Comparison of ENCODE assay signal across 1 fruit fly cellular context in genomic region chr3R:4174470-4174869, dm6.
TF ChIP-seq lines count a peak whose summit lies in the region.

CG12581 (plus strand) TSS chr3R:4174632.

TF ChIP-seq in whole organism, embryonic, 481 proteins besides CTCF, POLR2A, EP300 and RAD21 (continued from another document):
- no peak for TF ChIP-seq CG43689 (GFP tag; IDR thresholded peaks at IDR 0.05; lab: Robert Waterston, UW)
- TF ChIP-seq croc (GFP tag; conservative IDR thresholded peaks at IDR 0.05; lab: Robert Waterston, UW), result no peak
- no peak for TF ChIP-seq CG15011 (GFP tag; optimal IDR thresholded peaks at IDR 0.05; lab: Kevin White, UChicago)
- TF ChIP-seq sima (GFP tag; optimal IDR thresholded peaks at IDR 0.05; lab: Kevin White, UChicago), result no peak
- TF ChIP-seq CG12236 (GFP tag; optimal IDR thresholded peaks at IDR 0.05; lab: Kevin White, UChicago), result no peak
- no peak for TF ChIP-seq CG34376 (GFP tag; optimal IDR thresholded peaks at IDR 0.05; lab: Kevin White, UChicago)
- peak; percentile 40 for TF ChIP-seq CG11723 (GFP tag; optimal IDR thresholded peaks at IDR 0.05; lab: Kevin White, UChicago)
- TF ChIP-seq CG6654 (GFP tag; optimal IDR thresholded peaks at IDR 0.05; lab: Kevin White, UChicago), result no peak
- no peak for TF ChIP-seq CG3838 (GFP tag; optimal IDR thresholded peaks at IDR 0.05; lab: Kevin White, UChicago)
- no peak for TF ChIP-seq CG15696 (tag; optimal IDR thresholded peaks at IDR 0.05; lab: Kevin White, UChicago)
- TF ChIP-seq sens (GFP tag; lab: Kevin White, UChicago), result peak; percentile 7
- TF ChIP-seq yki (optimal IDR thresholded peaks at IDR 0.05; lab: Kevin White, UChicago), result peak; percentile 15
- TF ChIP-seq CG8290 (GFP tag; optimal IDR thresholded peaks at IDR 0.05; lab: Kevin White, UChicago), result no peak
- TF ChIP-seq CG8290 (tag; optimal IDR thresholded peaks at IDR 0.05; lab: Kevin White, UChicago), result peak in 1 of 2 experiments; percentile 26
- 0 out of 2 replicates have a peak, but pooled peaks have one; percentile 13 for TF ChIP-seq sens-2 (GFP tag; IDR thresholded peaks at IDR 0.05; lab: Robert Waterston, UW)
- peak; percentile 32; the same call in 1 of the 2 replicates for TF ChIP-seq inv (GFP tag; IDR thresholded peaks at IDR 0.05; lab: Robert Waterston, UW; ENCODE audit: partially characterized antibody)
- peak; percentile 30 for TF ChIP-seq CG18599 (GFP tag; optimal IDR thresholded peaks at IDR 0.05; lab: Kevin White, UChicago)
- TF ChIP-seq CG6791 (GFP tag; IDR thresholded peaks at IDR 0.05; lab: Robert Waterston, UW; ENCODE audit: partially characterized antibody), result 0 out of 3 replicates have a peak, but pooled peaks have one; percentile 9
- peak; percentile 18; the same call in 1 of the 2 replicates for TF ChIP-seq HLH3B (GFP tag; IDR thresholded peaks at IDR 0.05; lab: Robert Waterston, UW)
- TF ChIP-seq fd96Cb (tag; optimal IDR thresholded peaks at IDR 0.05; lab: Kevin White, UChicago), result no peak
- peak; percentile 57; the same call in 1 of the 3 replicates for TF ChIP-seq mld (GFP tag; IDR thresholded peaks at IDR 0.05; lab: Robert Waterston, UW; ENCODE audit: partially characterized antibody)
- TF ChIP-seq Eip74EF (GFP tag; optimal IDR thresholded peaks at IDR 0.05; lab: Kevin White, UChicago), result no peak
- no peak for TF ChIP-seq CG10274 (GFP tag; optimal IDR thresholded peaks at IDR 0.05; lab: Kevin White, UChicago)
- TF ChIP-seq CG11398 (GFP tag; optimal IDR thresholded peaks at IDR 0.05; lab: Kevin White, UChicago), result no peak
- TF ChIP-seq CG4707 (GFP tag; optimal IDR thresholded peaks at IDR 0.05; lab: Kevin White, UChicago), result no peak
- TF ChIP-seq amos (GFP tag; IDR thresholded peaks at IDR 0.05; lab: Robert Waterston, UW; ENCODE audit: partially characterized antibody), result peak; percentile 20; the same call in 1 of the 2 replicates
- TF ChIP-seq CG3163 (GFP tag; optimal IDR thresholded peaks at IDR 0.05; lab: Kevin White, UChicago), result peak; percentile 22
- TF ChIP-seq ci (GFP tag; IDR thresholded peaks at IDR 0.05; lab: Robert Waterston, UW), result no peak
- peak; percentile 60 for TF ChIP-seq kni (GFP tag; optimal IDR thresholded peaks at IDR 0.05; lab: Kevin White, UChicago)
- no peak for TF ChIP-seq CG16863 (GFP tag; optimal IDR thresholded peaks at IDR 0.05; lab: Kevin White, UChicago)
- 0 out of 2 replicates have a peak, but pooled peaks have one; percentile 2 for TF ChIP-seq Bgb (GFP tag; IDR thresholded peaks at IDR 0.05; lab: Robert Waterston, UW; ENCODE audit: partially characterized antibody)
- peak; percentile 55 for TF ChIP-seq CG12769 (tag; optimal IDR thresholded peaks at IDR 0.05; lab: Kevin White, UChicago)
- peak; percentile 87 for TF ChIP-seq Med (GFP tag; lab: Kevin White, UChicago)
- no peak for TF ChIP-seq YL-1 (GFP tag; optimal IDR thresholded peaks at IDR 0.05; lab: Kevin White, UChicago)
- 0 out of 2 replicates have a peak, but pooled peaks have one; percentile 6 for TF ChIP-seq CG10321 (GFP tag; IDR thresholded peaks at IDR 0.05; lab: Robert Waterston, UW)
- no peak for TF ChIP-seq gcm2 (GFP tag; optimal IDR thresholded peaks at IDR 0.05; lab: Kevin White, UChicago)
- no peak for TF ChIP-seq Fer1 (GFP tag; optimal IDR thresholded peaks at IDR 0.05; lab: Kevin White, UChicago)
- TF ChIP-seq sug (tag; optimal IDR thresholded peaks at IDR 0.05; lab: Kevin White, UChicago), result no peak
- TF ChIP-seq CG8478 (optimal IDR thresholded peaks at IDR 0.05; lab: Kevin White, UChicago), result no peak
